Fruit fly (Drosophila melanogaster) whole organism, embryonic: Measurements from ENCODE around the gene CG14818.

Source experiments
- Ada2b ChIP-seq: fragments of 200-800 bp; sonication (Bioruptor generic); IDR thresholded peaks from 2 replicates; pipeline ENCODE4 v1.3.6; 2022; ENCODE audit warnings: missing biosample characterization, missing genetic modification characterization
- Aef1 ChIP-seq: fragments of 200-800 bp; sonication (Bioruptor generic); IDR thresholded peaks from 3 replicates; pipeline ENCODE4 v1.3.6; 2022; ENCODE audit warnings: missing biosample characterization, missing genetic modification characterization
- CG10209 ChIP-seq: fragments of 200-800 bp; sonication (Bioruptor generic); optimal IDR thresholded peaks from 3 replicates; lab custom pipeline; 2017; ENCODE audit warnings: missing biosample characterization, mild to moderate bottlenecking, missing genetic modification characterization, missing genetic modification reagents
- CG10543 ChIP-seq: fragments of 200-800 bp; sonication (Bioruptor generic); optimal IDR thresholded peaks from 3 replicates; lab custom pipeline; 2017; ENCODE audit warnings: missing biosample characterization, mild to moderate bottlenecking, missing genetic modification characterization, moderate library complexity
- CG10959 ChIP-seq: fragments of 200-800 bp; sonication (Bioruptor generic); IDR thresholded peaks from 2 replicates; pipeline ENCODE4 v1.3.6; 2022; ENCODE audit warnings: missing biosample characterization, missing genetic modification characterization
- CG11695 ChIP-seq: fragments of 200-800 bp; sonication (Bioruptor generic); IDR thresholded peaks from 3 replicates; pipeline ENCODE4 v1.3.6; 2022; ENCODE audit warnings: missing biosample characterization, missing genetic modification characterization
- CG12219 ChIP-seq: fragments of 200-800 bp; sonication (Bioruptor generic); optimal IDR thresholded peaks from 3 replicates; lab custom pipeline; 2018; ENCODE audit warnings: missing biosample characterization, mild to moderate bottlenecking, missing genetic modification characterization
- CG12391 ChIP-seq: fragments of 200-800 bp; sonication (Bioruptor generic); optimal IDR thresholded peaks from 3 replicates; lab custom pipeline; 2018; ENCODE audit warnings: missing biosample characterization, mild to moderate bottlenecking, missing genetic modification characterization, moderate library complexity
- CG12744 ChIP-seq: fragments of 200-800 bp; sonication (Bioruptor generic); optimal IDR thresholded peaks from 2 replicates; lab custom pipeline; 2016; ENCODE audit warnings: missing biosample characterization, missing genetic modification characterization
- CG12769 ChIP-seq: fragments of 200-800 bp; sonication (Bioruptor generic); optimal IDR thresholded peaks from 2 replicates; lab custom pipeline; 2019; ENCODE audit warnings: missing biosample characterization, mild to moderate bottlenecking, missing genetic modification characterization, moderate library complexity
- CG15696 ChIP-seq: fragments of 200-800 bp; sonication (Bioruptor generic); optimal IDR thresholded peaks from 2 replicates; lab custom pipeline; 2019; ENCODE audit warnings: missing biosample characterization, mild to moderate bottlenecking, missing genetic modification characterization, moderate library complexity
- CG17612 ChIP-seq: fragments of 200-800 bp; sonication (Bioruptor generic); IDR thresholded peaks from 2 replicates; pipeline ENCODE4 v1.3.6; 2022; ENCODE audit warnings: missing biosample characterization, missing genetic modification characterization
- CG1792 ChIP-seq: fragments of 200-800 bp; sonication (Bioruptor generic); optimal IDR thresholded peaks from 2 replicates; lab custom pipeline; 2016; ENCODE audit warnings: missing biosample characterization, missing genetic modification characterization
- CG2202 ChIP-seq: fragments of 200-800 bp; sonication (Bioruptor generic); optimal IDR thresholded peaks from 2 replicates; lab custom pipeline; 2018; ENCODE audit warnings: missing biosample characterization, mild to moderate bottlenecking, missing genetic modification characterization
- CG31365 ChIP-seq: fragments of 200-800 bp; sonication (Bioruptor generic); optimal IDR thresholded peaks from 2 replicates; lab custom pipeline; 2018; ENCODE audit warnings: missing biosample characterization, mild to moderate bottlenecking, missing genetic modification characterization
- CG3847 ChIP-seq: fragments of 200-800 bp; sonication (Bioruptor generic); IDR thresholded peaks from 2 replicates; pipeline ENCODE4 v1.3.6; 2022; ENCODE audit warnings: missing biosample characterization, missing genetic modification characterization
- CG4328 ChIP-seq: fragments of 200-800 bp; sonication (Bioruptor generic); optimal IDR thresholded peaks from 3 replicates; lab custom pipeline; 2017; ENCODE audit warnings: missing biosample characterization, missing genetic modification reagents, missing genetic modification characterization
- CG4360 ChIP-seq: fragments of 200-800 bp; sonication (Bioruptor generic); IDR thresholded peaks from 2 replicates; pipeline ENCODE4 v1.3.6; 2022; ENCODE audit warnings: missing biosample characterization, missing genetic modification characterization
- CG4854 ChIP-seq: fragments of 200-800 bp; sonication (Bioruptor generic); optimal IDR thresholded peaks from 2 replicates; lab custom pipeline; 2016; ENCODE audit warnings: missing biosample characterization, missing genetic modification characterization, inconsistent platforms
- CG6791 ChIP-seq: fragments of 200-800 bp; sonication (Bioruptor generic); IDR thresholded peaks from 3 replicates; pipeline ENCODE4 v1.3.6; 2022; ENCODE audit warnings: missing biosample characterization, missing genetic modification characterization; ENCODE audit not compliant: partially characterized antibody
- CG8944 ChIP-seq: fragments of 200-800 bp; sonication (Bioruptor generic); optimal IDR thresholded peaks from 3 replicates; lab custom pipeline; 2016; ENCODE audit warnings: missing biosample characterization, missing genetic modification characterization
- CG9215 ChIP-seq: fragments of 200-800 bp; sonication (Bioruptor generic); IDR thresholded peaks from 2 replicates; pipeline ENCODE4 v1.3.6; 2022; ENCODE audit warnings: missing biosample characterization, missing genetic modification characterization
- CG9876 ChIP-seq: fragments of 200-800 bp; sonication (Bioruptor generic); optimal IDR thresholded peaks from 2 replicates; lab custom pipeline; 2016; ENCODE audit warnings: missing biosample characterization, missing genetic modification characterization
- CoRest ChIP-seq: fragments of 200-800 bp; sonication (Bioruptor generic); optimal IDR thresholded peaks from 3 replicates; lab custom pipeline; 2018; ENCODE audit warnings: missing biosample characterization, mild to moderate bottlenecking, missing genetic modification characterization, moderate library complexity
- Dll ChIP-seq: fragments of 200-800 bp; sonication (Bioruptor generic); IDR thresholded peaks from 4 replicates; pipeline ENCODE4 v1.3.6; 2022; ENCODE audit warnings: missing biosample characterization, missing genetic modification characterization; ENCODE audit not compliant: partially characterized antibody
- HLHmδ ChIP-seq: fragments of 200-800 bp; sonication (Bioruptor generic); optimal IDR thresholded peaks from 2 replicates; lab custom pipeline; 2018; ENCODE audit warnings: missing biosample characterization, mild to moderate bottlenecking, missing genetic modification characterization, moderate library complexity
- Hmx ChIP-seq: fragments of 200-800 bp; sonication (Bioruptor generic); optimal IDR thresholded peaks from 2 replicates; lab custom pipeline; 2016; ENCODE audit warnings: missing biosample characterization, missing genetic modification characterization
- Max ChIP-seq: fragments of 200-800 bp; sonication (Bioruptor generic); optimal IDR thresholded peaks from 2 replicates; lab custom pipeline; 2016; ENCODE audit warnings: missing biosample characterization, mild to moderate bottlenecking, missing genetic modification characterization
- NC2α ChIP-seq: fragments of 200-800 bp; sonication (Bioruptor generic); optimal IDR thresholded peaks from 2 replicates; lab custom pipeline; 2016; ENCODE audit warnings: missing biosample characterization, missing genetic modification characterization
- NFAT ChIP-seq: fragments of 200-800 bp; sonication (Bioruptor generic); IDR thresholded peaks from 2 replicates; pipeline ENCODE4 v1.3.6; 2022; ENCODE audit warnings: missing biosample characterization, missing genetic modification characterization
- Spps ChIP-seq: fragments of 200-800 bp; sonication (Bioruptor generic); optimal IDR thresholded peaks from 2 replicates; lab custom pipeline; 2018; ENCODE audit warnings: missing biosample characterization, mild to moderate bottlenecking, missing genetic modification characterization
- ab ChIP-seq: fragments of 200-800 bp; sonication (Bioruptor generic); optimal IDR thresholded peaks from 2 replicates; lab custom pipeline; 2016; ENCODE audit warnings: missing biosample characterization, missing genetic modification characterization
- ase ChIP-seq: fragments of 200-800 bp; sonication (Bioruptor generic); IDR thresholded peaks from 3 replicates; pipeline ENCODE4 v1.3.6; 2022; ENCODE audit warnings: missing biosample characterization, missing genetic modification characterization
- bsh ChIP-seq, 2 experiments: fragments of 200-800 bp; sonication (Bioruptor generic); optimal IDR thresholded peaks; 2 replicates each; lab custom pipeline; 2017 to 2018; ENCODE audit warnings: mild to moderate bottlenecking in 2 of 2, missing biosample characterization in 2 of 2, missing genetic modification characterization in 2 of 2, moderate library complexity in 1 of 2
- ci ChIP-seq: fragments of 200-800 bp; sonication (Bioruptor generic); IDR thresholded peaks from 3 replicates; pipeline ENCODE4 v1.3.6; 2022; ENCODE audit warnings: missing biosample characterization, missing genetic modification characterization
- crol ChIP-seq: fragments of 200-800 bp; sonication (Bioruptor generic); IDR thresholded peaks from 2 replicates; pipeline ENCODE4 v1.3.6; 2022; ENCODE audit warnings: missing biosample characterization, missing genetic modification characterization
- eve ChIP-seq, 2 experiments: fragments of >200 bp; optimal IDR thresholded peaks; 2 replicates each; lab custom pipeline; 2017; ENCODE audit warnings: missing biosample characterization in 2 of 2, missing genetic modification characterization in 2 of 2
- fd96Cb ChIP-seq: fragments of 200-800 bp; sonication (Bioruptor generic); optimal IDR thresholded peaks from 2 replicates; lab custom pipeline; 2018; ENCODE audit warnings: missing biosample characterization, mild to moderate bottlenecking, missing genetic modification characterization, moderate library complexity
- hb ChIP-seq: fragments of 200-800 bp; sonication (Bioruptor generic); IDR thresholded peaks from 3 replicates; pipeline ENCODE4 v1.3.6; 2022; ENCODE audit warnings: missing biosample characterization, missing genetic modification characterization; ENCODE audit not compliant: partially characterized antibody
- kah ChIP-seq: fragments of 200-800 bp; sonication (Bioruptor generic); optimal IDR thresholded peaks from 2 replicates; lab custom pipeline; 2018; ENCODE audit warnings: missing biosample characterization, mild to moderate bottlenecking, missing genetic modification characterization
- lilli ChIP-seq: fragments of 200-800 bp; sonication (Bioruptor generic); optimal IDR thresholded peaks from 3 replicates; lab custom pipeline; 2016; ENCODE audit warnings: missing biosample characterization, missing genetic modification characterization
- pfk ChIP-seq: fragments of 200-800 bp; sonication (Bioruptor generic); optimal IDR thresholded peaks from 2 replicates; lab custom pipeline; 2018; ENCODE audit warnings: missing biosample characterization, mild to moderate bottlenecking, missing genetic modification characterization, moderate library complexity
- pzg ChIP-seq: fragments of 200-800 bp; sonication (Bioruptor generic); optimal IDR thresholded peaks from 3 replicates; lab custom pipeline; 2018; ENCODE audit warnings: missing biosample characterization, mild to moderate bottlenecking, missing genetic modification characterization, moderate library complexity
- sc ChIP-seq, 3 experiments: fragments of >200 bp in 2 of 3; fragments of 200-800 bp in 1 of 3; sonication (Bioruptor generic) in 1 of 3; optimal IDR thresholded peaks; 2 replicates in 2 of 3; 3 replicates in 1 of 3; lab custom pipeline; 2017; ENCODE audit warnings: mild to moderate bottlenecking in 1 of 3, missing biosample characterization in 1 of 3, missing genetic modification characterization in 1 of 3, missing genetic modification reagents in 1 of 3
- sd ChIP-seq: fragments of 200-800 bp; sonication (Bioruptor generic); optimal IDR thresholded peaks from 3 replicates; lab custom pipeline; 2018; ENCODE audit warnings: missing biosample characterization, mild to moderate bottlenecking, missing genetic modification characterization, moderate library complexity
- sug ChIP-seq: fragments of 200-800 bp; optimal IDR thresholded peaks from 2 replicates; lab custom pipeline; 2019; ENCODE audit warnings: missing biosample characterization, mild to moderate bottlenecking, missing genetic modification characterization, moderate library complexity
- vvl ChIP-seq: fragments of 200-800 bp; sonication (Bioruptor generic); IDR thresholded peaks from 2 replicates; pipeline ENCODE4 v1.3.6; 2022; ENCODE audit warnings: missing biosample characterization, missing genetic modification characterization
- yki ChIP-seq: fragments of >200 bp; optimal IDR thresholded peaks from 3 replicates; lab custom pipeline; 2018
- zen ChIP-seq: fragments of 200-800 bp; sonication (Bioruptor generic); optimal IDR thresholded peaks from 3 replicates; lab custom pipeline; 2018; ENCODE audit warnings: missing biosample characterization, mild to moderate bottlenecking, missing genetic modification characterization, moderate library complexity

The CG14818 gene

dm6 chrX:1861620-1862184, 17.9 kb downstream of the CG14818 start, which contains the start of gene deltaCOP (continued):
- TF ChIP-seq CG1792 (GFP tag; lab: Kevin White, UChicago), result peak; percentile 83
- TF ChIP-seq Ada2b (GFP tag; lab: Robert Waterston, UW), result peak; percentile 72
- TF ChIP-seq pzg, result peak; percentile 39
- TF ChIP-seq bsh (GFP tag; optimal IDR thresholded peaks at IDR 0.05; lab: Kevin White, UChicago), result peak; percentile 33 to 76
- TF ChIP-seq CG2202, result peak; percentile 47
- no peak for TF ChIP-seq CG31365 (tag; lab: Kevin White, UChicago)
- 0 out of 2 replicates have a peak, but pooled peaks have one; percentile 43 for TF ChIP-seq CG17612 (GFP tag; lab: Robert Waterston, UW)
- TF ChIP-seq CG10959 (GFP tag; lab: Robert Waterston, UW), result peak; percentile 55
- TF ChIP-seq CG9876 (GFP tag; lab: Kevin White, UChicago), result peak; percentile 92
- TF ChIP-seq CG6791 (GFP tag; lab: Robert Waterston, UW), result no peak
- TF ChIP-seq hb (GFP tag; lab: Robert Waterston, UW), result no peak
- no peak for TF ChIP-seq pfk (GFP tag; lab: Kevin White, UChicago)
- TF ChIP-seq CG11695 (GFP tag; lab: Robert Waterston, UW), result peak; percentile 75
- TF ChIP-seq sd, result no peak
- peak; percentile 20; the same call in 1 of the 2 replicates for TF ChIP-seq crol (GFP tag; lab: Robert Waterston, UW)
- TF ChIP-seq CG10543 (GFP tag; lab: Kevin White, UChicago), result peak; percentile 79
- peak; percentile 83 for TF ChIP-seq CG12744 (GFP tag; lab: Kevin White, UChicago)
- TF ChIP-seq CG9215 (GFP tag; lab: Robert Waterston, UW), result peak; percentile 88
- peak; percentile 59 for TF ChIP-seq zen (tag; lab: Kevin White, UChicago)
- peak; percentile 93 for TF ChIP-seq lilli (GFP tag; lab: Kevin White, UChicago)
- peak; percentile 63 for TF ChIP-seq NFAT (GFP tag; lab: Robert Waterston, UW)
- TF ChIP-seq fd96Cb (tag; lab: Kevin White, UChicago), result peak; percentile 73
- TF ChIP-seq CG4854 (GFP tag; lab: Kevin White, UChicago), result peak; percentile 46
- peak; percentile 83 for TF ChIP-seq ci (GFP tag; lab: Robert Waterston, UW)
- TF ChIP-seq CG10209 (GFP tag; lab: Kevin White, UChicago), result peak; percentile 83
- peak; percentile 78 for TF ChIP-seq CG12391
- peak; percentile 89 for TF ChIP-seq CG3847 (GFP tag; lab: Robert Waterston, UW)
- peak; percentile 84 for TF ChIP-seq CoRest
- peak; percentile 32; the same call in 1 of the 4 replicates for TF ChIP-seq Dll (GFP tag; lab: Robert Waterston, UW)
- TF ChIP-seq Aef1 (GFP tag; lab: Robert Waterston, UW), result peak; percentile 84
- peak; percentile 26 for TF ChIP-seq kah
- no peak for TF ChIP-seq CG12769 (tag; lab: Kevin White, UChicago)
- peak; percentile 78 for TF ChIP-seq sug
- TF ChIP-seq Max (GFP tag; lab: Kevin White, UChicago), result peak; percentile 88
- peak; percentile 74; the same call in 2 of the 3 replicates for TF ChIP-seq ase (GFP tag; lab: Robert Waterston, UW)
- TF ChIP-seq CG12219 (GFP tag; lab: Kevin White, UChicago), result no peak
- no peak for TF ChIP-seq Hmx (GFP tag; lab: Kevin White, UChicago)
- no peak for TF ChIP-seq ab
- peak; percentile 84 for TF ChIP-seq vvl
- TF ChIP-seq NC2α (GFP tag; lab: Kevin White, UChicago), result peak; percentile 64
- TF ChIP-seq CG15696 (tag; lab: Kevin White, UChicago), result peak; percentile 50
- peak; percentile 26; the same call in 1 of the 2 replicates for TF ChIP-seq CG4360 (GFP tag; lab: Robert Waterston, UW)
- no peak for TF ChIP-seq HLHmδ (GFP tag; lab: Kevin White, UChicago)
- TF ChIP-seq eve (GFP tag; optimal IDR thresholded peaks at IDR 0.05; lab: Kevin White, UChicago), result no peak
- no peak for TF ChIP-seq yki (lab: Kevin White, UChicago)
- no peak for TF ChIP-seq sc (optimal IDR thresholded peaks at IDR 0.05; lab: Kevin White, UChicago)
- no peak for TF ChIP-seq sc (GFP tag; optimal IDR thresholded peaks at IDR 0.05; lab: Kevin White, UChicago)
- peak; percentile 14 for TF ChIP-seq Spps
- peak; percentile 43 for TF ChIP-seq CG4328 (GFP tag; lab: Kevin White, UChicago)
- TF ChIP-seq CG8944 (GFP tag; lab: Kevin White, UChicago), result peak; percentile 92
